ENCODE assay signal across 1 fruit fly cellular context in the genomic region with DNA sequence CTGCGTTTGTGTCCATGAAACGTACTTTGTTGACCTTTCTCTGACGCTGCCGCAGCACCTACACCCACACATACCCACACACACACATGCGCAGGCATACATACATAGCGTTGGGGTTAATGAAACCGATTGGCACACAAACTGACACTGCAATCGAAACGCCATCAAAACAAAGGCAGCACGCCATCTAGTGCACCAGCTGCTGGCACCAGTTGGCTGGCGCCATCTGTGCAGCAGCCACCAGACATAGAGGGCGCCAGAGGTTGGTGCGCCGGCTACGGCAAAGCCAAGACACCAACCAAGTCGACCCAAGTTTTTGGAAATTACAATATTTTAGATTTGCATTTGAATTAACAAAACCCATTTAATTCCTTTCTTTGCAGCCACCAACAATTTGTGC.
TF ChIP-seq lines count a peak whose summit lies in the region.

No protein-coding gene starts in this region.

TF ChIP-seq in whole organism, embryonic, 481 proteins besides CTCF, POLR2A, EP300 and RAD21 (continued from another document and continues in another):
- TF ChIP-seq CG15601 (tag; optimal IDR thresholded peaks at IDR 0.05; lab: Kevin White, UChicago), result peak; percentile 3
- TF ChIP-seq crol (GFP tag; IDR thresholded peaks at IDR 0.05; lab: Robert Waterston, UW), result peak; percentile 57
- peak; percentile 48; the same call in 1 of the 2 replicates for TF ChIP-seq CG17328 (GFP tag; IDR thresholded peaks at IDR 0.05; lab: Robert Waterston, UW)
- TF ChIP-seq ci (GFP tag; IDR thresholded peaks at IDR 0.05; lab: Robert Waterston, UW), result peak; percentile 79
- peak; percentile 58; the same call in 1 of the 2 replicates for TF ChIP-seq Rx (GFP tag; IDR thresholded peaks at IDR 0.05; lab: Robert Waterston, UW)
- peak; percentile 59 for TF ChIP-seq pho (GFP tag; optimal IDR thresholded peaks at IDR 0.05; lab: Kevin White, UChicago)
- TF ChIP-seq Ets65A (GFP tag; lab: Kevin White, UChicago), result peak; percentile 97
- TF ChIP-seq Fer1 (GFP tag; optimal IDR thresholded peaks at IDR 0.05; lab: Kevin White, UChicago), result peak; percentile 32
- TF ChIP-seq CG18764 (GFP tag; optimal IDR thresholded peaks at IDR 0.05; lab: Kevin White, UChicago), result peak; percentile 53
- TF ChIP-seq ase (GFP tag; IDR thresholded peaks at IDR 0.05; lab: Robert Waterston, UW), result peak; percentile 71; the same call in 2 of the 3 replicates
- TF ChIP-seq Hsf (GFP tag; optimal IDR thresholded peaks at IDR 0.05; lab: Kevin White, UChicago), result peak; percentile 78
- peak; percentile 89 for TF ChIP-seq pum (GFP tag; optimal IDR thresholded peaks at IDR 0.05; lab: Kevin White, UChicago)
- no peak for TF ChIP-seq Lim3 (GFP tag; IDR thresholded peaks at IDR 0.05; lab: Robert Waterston, UW)
- TF ChIP-seq tup (GFP tag; optimal IDR thresholded peaks at IDR 0.05; lab: Kevin White, UChicago), result no peak
- peak; percentile 15 for TF ChIP-seq CG12744 (GFP tag; optimal IDR thresholded peaks at IDR 0.05; lab: Kevin White, UChicago)
- no peak for TF ChIP-seq Abd-B (GFP tag; optimal IDR thresholded peaks at IDR 0.05; lab: Kevin White, UChicago)
- TF ChIP-seq CG6791 (GFP tag; IDR thresholded peaks at IDR 0.05; lab: Robert Waterston, UW; ENCODE audit: partially characterized antibody), result peak; percentile 54; the same call in 1 of the 3 replicates
- peak; percentile 77 for TF ChIP-seq CG34422 (GFP tag; IDR thresholded peaks at IDR 0.05; lab: Robert Waterston, UW)
- peak; percentile 67; the same call in 2 of the 3 replicates for TF ChIP-seq croc (GFP tag; conservative IDR thresholded peaks at IDR 0.05; lab: Robert Waterston, UW)
- TF ChIP-seq pan (optimal IDR thresholded peaks at IDR 0.05; lab: Kevin White, UChicago), result no peak
- TF ChIP-seq pan (GFP tag; optimal IDR thresholded peaks at IDR 0.05 in 1 of 2, IDR thresholded peaks at IDR 0.05 in 1 of 2), result peak in 1 of 2 experiments; percentile 57
- TF ChIP-seq CG6683 (GFP tag; optimal IDR thresholded peaks at IDR 0.05; lab: Kevin White, UChicago), result peak; percentile 19
- TF ChIP-seq Ets97D (GFP tag; optimal IDR thresholded peaks at IDR 0.05; lab: Kevin White, UChicago), result peak; percentile 52
- TF ChIP-seq CG16863 (GFP tag; optimal IDR thresholded peaks at IDR 0.05; lab: Kevin White, UChicago), result peak; percentile 52
- no peak for TF ChIP-seq Sin3A (optimal IDR thresholded peaks at IDR 0.05; lab: Kevin White, UChicago)
- TF ChIP-seq gt (GFP tag; IDR thresholded peaks at IDR 0.05; lab: Robert Waterston, UW), result peak; percentile 39; the same call in 1 of the 2 replicates
- no peak for TF ChIP-seq stc (GFP tag; IDR thresholded peaks at IDR 0.05; lab: Robert Waterston, UW)
- peak; percentile 22 for TF ChIP-seq CG6654 (GFP tag; optimal IDR thresholded peaks at IDR 0.05; lab: Kevin White, UChicago)
- TF ChIP-seq dpn (GFP tag; optimal IDR thresholded peaks at IDR 0.05; lab: Kevin White, UChicago), result peak; percentile 83 to 84
- TF ChIP-seq peb (GFP tag; IDR thresholded peaks at IDR 0.05; lab: Robert Waterston, UW), result 0 out of 2 replicates have a peak, but pooled peaks have one; percentile 23
- TF ChIP-seq al (GFP tag; IDR thresholded peaks at IDR 0.05; lab: Robert Waterston, UW), result 0 out of 2 replicates have a peak, but pooled peaks have one; percentile 20
- no peak for TF ChIP-seq lov (optimal IDR thresholded peaks at IDR 0.05; lab: Kevin White, UChicago)
- TF ChIP-seq lov (GFP tag; IDR thresholded peaks at IDR 0.05; lab: Robert Waterston, UW), result no peak
- peak; percentile 55; the same call in 1 of the 3 replicates for TF ChIP-seq CG17361 (GFP tag; IDR thresholded peaks at IDR 0.05; lab: Robert Waterston, UW)
- peak; percentile 6 for TF ChIP-seq CG13894 (tag; optimal IDR thresholded peaks at IDR 0.05; lab: Kevin White, UChicago)
- TF ChIP-seq Jarid2 (GFP tag; optimal IDR thresholded peaks at IDR 0.05; lab: Kevin White, UChicago), result peak; percentile 47
- TF ChIP-seq aop (GFP tag; IDR thresholded peaks at IDR 0.05; lab: Robert Waterston, UW), result no peak; the same call in 1 of the 2 replicates
- peak; percentile 79 for TF ChIP-seq CG32772 (GFP tag; IDR thresholded peaks at IDR 0.05; lab: Robert Waterston, UW)
- no peak for TF ChIP-seq seq (GFP tag; IDR thresholded peaks at IDR 0.05; lab: Robert Waterston, UW)
- no peak for TF ChIP-seq sc (optimal IDR thresholded peaks at IDR 0.05; lab: Kevin White, UChicago)
- no peak for TF ChIP-seq sc (GFP tag; optimal IDR thresholded peaks at IDR 0.05; lab: Kevin White, UChicago)
- TF ChIP-seq CG2120 (GFP tag; optimal IDR thresholded peaks at IDR 0.05; lab: Kevin White, UChicago), result peak; percentile 66
- TF ChIP-seq knrl (GFP tag; IDR thresholded peaks at IDR 0.05; lab: Robert Waterston, UW; ENCODE audit: partially characterized antibody), result peak; percentile 39; the same call in 1 of the 3 replicates
- no peak for TF ChIP-seq TFAM (GFP tag; optimal IDR thresholded peaks at IDR 0.05; lab: Kevin White, UChicago)
- 0 out of 3 replicates have a peak, but pooled peaks have one; percentile 39 for TF ChIP-seq gce (GFP tag; IDR thresholded peaks at IDR 0.05; lab: Robert Waterston, UW)
- TF ChIP-seq BtbVII (GFP tag; optimal IDR thresholded peaks at IDR 0.05; lab: Kevin White, UChicago), result no peak
- TF ChIP-seq CG31388 (GFP tag; optimal IDR thresholded peaks at IDR 0.05; lab: Kevin White, UChicago), result peak; percentile 43
- peak; percentile 68 for TF ChIP-seq HLH54F (GFP tag; optimal IDR thresholded peaks at IDR 0.05; lab: Kevin White, UChicago)
- TF ChIP-seq ftz-f1 (GFP tag; optimal IDR thresholded peaks at IDR 0.05; lab: Kevin White, UChicago), result peak; percentile 61
- TF ChIP-seq Sox102F (GFP tag; optimal IDR thresholded peaks at IDR 0.05; lab: Kevin White, UChicago), result peak; percentile 35
- peak; percentile 56 for TF ChIP-seq CG1792 (GFP tag; optimal IDR thresholded peaks at IDR 0.05; lab: Kevin White, UChicago)
- 0 out of 2 replicates have a peak, but pooled peaks have one; percentile 56 for TF ChIP-seq CG16779 (GFP tag; IDR thresholded peaks at IDR 0.05; lab: Robert Waterston, UW)
- TF ChIP-seq CG9609 (GFP tag; optimal IDR thresholded peaks at IDR 0.05; lab: Kevin White, UChicago), result peak; percentile 78
- peak; percentile 27 for TF ChIP-seq mirr (GFP tag; optimal IDR thresholded peaks at IDR 0.05; lab: Kevin White, UChicago)
- TF ChIP-seq pzg (GFP tag; optimal IDR thresholded peaks at IDR 0.05; lab: Kevin White, UChicago), result peak; percentile 37
- peak; percentile 34 for TF ChIP-seq CG9727 (GFP tag; optimal IDR thresholded peaks at IDR 0.05; lab: Kevin White, UChicago)
- peak; percentile 68 for TF ChIP-seq CG7987 (GFP tag; optimal IDR thresholded peaks at IDR 0.05; lab: Kevin White, UChicago)
- peak; percentile 63 for TF ChIP-seq sug (tag; optimal IDR thresholded peaks at IDR 0.05; lab: Kevin White, UChicago)
- TF ChIP-seq CG2712 (tag; optimal IDR thresholded peaks at IDR 0.05; lab: Kevin White, UChicago), result peak; percentile 60
- TF ChIP-seq CG10267 (tag; optimal IDR thresholded peaks at IDR 0.05; lab: Kevin White, UChicago), result peak; percentile 63
- TF ChIP-seq Hr39 (optimal IDR thresholded peaks at IDR 0.05; lab: Kevin White, UChicago), result no peak
- TF ChIP-seq CHES-1-like (GFP tag; optimal IDR thresholded peaks at IDR 0.05; lab: Kevin White, UChicago), result peak; percentile 50
- no peak for TF ChIP-seq CG11723 (GFP tag; optimal IDR thresholded peaks at IDR 0.05; lab: Kevin White, UChicago)
- TF ChIP-seq vfl (GFP tag; optimal IDR thresholded peaks at IDR 0.05; lab: Kevin White, UChicago), result no peak
- TF ChIP-seq Hey (tag; optimal IDR thresholded peaks at IDR 0.05; lab: Kevin White, UChicago), result no peak
- peak; percentile 22 for TF ChIP-seq kay (GFP tag; optimal IDR thresholded peaks at IDR 0.05; lab: Kevin White, UChicago)
- no peak for TF ChIP-seq Max (GFP tag; optimal IDR thresholded peaks at IDR 0.05; lab: Kevin White, UChicago)
- TF ChIP-seq so (GFP tag; IDR thresholded peaks at IDR 0.05; lab: Robert Waterston, UW), result 0 out of 3 replicates have a peak, but pooled peaks have one; percentile 21
- TF ChIP-seq grn (GFP tag; optimal IDR thresholded peaks at IDR 0.05; lab: Kevin White, UChicago), result no peak
- TF ChIP-seq kni (GFP tag; optimal IDR thresholded peaks at IDR 0.05; lab: Kevin White, UChicago), result no peak
- no peak for TF ChIP-seq org-1 (GFP tag; optimal IDR thresholded peaks at IDR 0.05; lab: Kevin White, UChicago)
- no peak for TF ChIP-seq MESR4 (GFP tag; optimal IDR thresholded peaks at IDR 0.05; lab: Kevin White, UChicago)
- no peak for TF ChIP-seq CG2889 (GFP tag; IDR thresholded peaks at IDR 0.05; lab: Robert Waterston, UW)
- peak; percentile 72 for TF ChIP-seq CG1603 (tag; optimal IDR thresholded peaks at IDR 0.05; lab: Kevin White, UChicago)
- peak; percentile 35 for TF ChIP-seq cato (GFP tag; optimal IDR thresholded peaks at IDR 0.05; lab: Kevin White, UChicago; ENCODE audit: borderline replicate concordance)
- TF ChIP-seq CG9437 (GFP tag; optimal IDR thresholded peaks at IDR 0.05; lab: Kevin White, UChicago), result no peak
- TF ChIP-seq sisA (GFP tag; IDR thresholded peaks at IDR 0.05; lab: Robert Waterston, UW), result peak; percentile 94
- TF ChIP-seq CG12071 (GFP tag; optimal IDR thresholded peaks at IDR 0.05; lab: Kevin White, UChicago), result no peak
- TF ChIP-seq Oaz (GFP tag; IDR thresholded peaks at IDR 0.05; lab: Robert Waterston, UW), result no peak
- TF ChIP-seq CG5953 (GFP tag; IDR thresholded peaks at IDR 0.05; lab: Robert Waterston, UW), result peak; percentile 38; the same call in 1 of the 2 replicates
- TF ChIP-seq slp2 (GFP tag; optimal IDR thresholded peaks at IDR 0.05; lab: Kevin White, UChicago), result peak; percentile 10
- TF ChIP-seq CG8388 (GFP tag; optimal IDR thresholded peaks at IDR 0.05; lab: Kevin White, UChicago), result no peak
- no peak for TF ChIP-seq HLH4C (GFP tag; IDR thresholded peaks at IDR 0.05; lab: Robert Waterston, UW; ENCODE audit: partially characterized antibody)
- TF ChIP-seq Sox100B (GFP tag; optimal IDR thresholded peaks at IDR 0.05; lab: Kevin White, UChicago), result no peak
- peak; percentile 60 for TF ChIP-seq CG30431 (GFP tag; optimal IDR thresholded peaks at IDR 0.05; lab: Kevin White, UChicago)
- no peak for TF ChIP-seq cwo (GFP tag; optimal IDR thresholded peaks at IDR 0.05; lab: Kevin White, UChicago)
- TF ChIP-seq stwl (tag; optimal IDR thresholded peaks at IDR 0.05; lab: Kevin White, UChicago), result peak; percentile 48
- TF ChIP-seq Xbp1 (GFP tag; optimal IDR thresholded peaks at IDR 0.05; lab: Kevin White, UChicago), result peak; percentile 85
- TF ChIP-seq cg (GFP tag; optimal IDR thresholded peaks at IDR 0.05; lab: Kevin White, UChicago), result peak; percentile 82
- peak; percentile 4 for TF ChIP-seq Dp (GFP tag; optimal IDR thresholded peaks at IDR 0.05; lab: Kevin White, UChicago)
- peak; percentile 90 for TF ChIP-seq sens (GFP tag; lab: Kevin White, UChicago)
- TF ChIP-seq CG12299 (tag; optimal IDR thresholded peaks at IDR 0.05; lab: Kevin White, UChicago), result no peak
- peak; percentile 42 for TF ChIP-seq gem (tag; optimal IDR thresholded peaks at IDR 0.05; lab: Kevin White, UChicago)
- TF ChIP-seq Side (GFP tag; optimal IDR thresholded peaks at IDR 0.05; lab: Kevin White, UChicago), result peak; percentile 73
- TF ChIP-seq Hr51 (GFP tag; optimal IDR thresholded peaks at IDR 0.05; lab: Kevin White, UChicago), result peak in 1 of 2 experiments; percentile 41
- TF ChIP-seq ATbp (GFP tag; optimal IDR thresholded peaks at IDR 0.05; lab: Kevin White, UChicago), result no peak
- TF ChIP-seq toy (GFP tag; IDR thresholded peaks at IDR 0.05; lab: Robert Waterston, UW), result no peak
- TF ChIP-seq CG4707 (GFP tag; optimal IDR thresholded peaks at IDR 0.05; lab: Kevin White, UChicago), result no peak
- TF ChIP-seq Asciz (GFP tag; optimal IDR thresholded peaks at IDR 0.05; lab: Kevin White, UChicago), result no peak
- TF ChIP-seq Dref (GFP tag; IDR thresholded peaks at IDR 0.05; lab: Robert Waterston, UW), result peak; percentile 51
- TF ChIP-seq CG16815 (GFP tag; optimal IDR thresholded peaks at IDR 0.05; lab: Kevin White, UChicago), result peak; percentile 62
- peak; percentile 78 for TF ChIP-seq dysf (GFP tag; IDR thresholded peaks at IDR 0.05; lab: Robert Waterston, UW)
- TF ChIP-seq C15 (GFP tag; IDR thresholded peaks at IDR 0.05; lab: Robert Waterston, UW), result no peak
- peak; percentile 67 for TF ChIP-seq shn (GFP tag; optimal IDR thresholded peaks at IDR 0.05; lab: Kevin White, UChicago)
- TF ChIP-seq nau (GFP tag; optimal IDR thresholded peaks at IDR 0.05; lab: Kevin White, UChicago), result no peak
- peak; percentile 48 for TF ChIP-seq tx (GFP tag; optimal IDR thresholded peaks at IDR 0.05; lab: Kevin White, UChicago)
- TF ChIP-seq CG2202 (tag; optimal IDR thresholded peaks at IDR 0.05; lab: Kevin White, UChicago), result no peak
- TF ChIP-seq CG10462 (GFP tag; optimal IDR thresholded peaks at IDR 0.05; lab: Kevin White, UChicago), result no peak
- peak; percentile 30; the same call in 1 of the 2 replicates for TF ChIP-seq sna (GFP tag; IDR thresholded peaks at IDR 0.05; lab: Robert Waterston, UW; ENCODE audit: partially characterized antibody)
- TF ChIP-seq lab (GFP tag; optimal IDR thresholded peaks at IDR 0.05; lab: Kevin White, UChicago), result peak; percentile 29
- TF ChIP-seq CG15696 (tag; optimal IDR thresholded peaks at IDR 0.05; lab: Kevin White, UChicago), result peak; percentile 83
- TF ChIP-seq CG1602 (GFP tag; optimal IDR thresholded peaks at IDR 0.05; lab: Kevin White, UChicago), result peak; percentile 50
- TF ChIP-seq CG5245 (GFP tag; optimal IDR thresholded peaks at IDR 0.05; lab: Kevin White, UChicago), result peak; percentile 68
- TF ChIP-seq CG18619 (GFP tag; optimal IDR thresholded peaks at IDR 0.05; lab: Kevin White, UChicago), result peak; percentile 31
- TF ChIP-seq CG3847 (GFP tag; IDR thresholded peaks at IDR 0.05; lab: Robert Waterston, UW), result peak; percentile 65
- TF ChIP-seq hth (optimal IDR thresholded peaks at IDR 0.05; lab: Kevin White, UChicago), result no peak
- TF ChIP-seq CG13775 (GFP tag; optimal IDR thresholded peaks at IDR 0.05; lab: Kevin White, UChicago), result peak; percentile 6
- TF ChIP-seq nerfin-1 (tag; optimal IDR thresholded peaks at IDR 0.05; lab: Kevin White, UChicago), result peak; percentile 38
- TF ChIP-seq nmo (GFP tag; optimal IDR thresholded peaks at IDR 0.05; lab: Kevin White, UChicago), result peak; percentile 57
- TF ChIP-seq CG6689 (GFP tag; IDR thresholded peaks at IDR 0.05; lab: Robert Waterston, UW), result peak; percentile 50; the same call in 1 of the 2 replicates
- peak; percentile 76 for TF ChIP-seq CG30403 (GFP tag; optimal IDR thresholded peaks at IDR 0.05; lab: Kevin White, UChicago)
- no peak for TF ChIP-seq CkIIα-i1 (GFP tag; IDR thresholded peaks at IDR 0.05; lab: Robert Waterston, UW)
- TF ChIP-seq Mrtf (GFP tag; IDR thresholded peaks at IDR 0.05; lab: Robert Waterston, UW), result peak; percentile 87
- peak; percentile 43 for TF ChIP-seq ash1 (GFP tag; optimal IDR thresholded peaks at IDR 0.05; lab: Kevin White, UChicago)
- no peak for TF ChIP-seq odd (GFP tag; optimal IDR thresholded peaks at IDR 0.05; lab: Kevin White, UChicago)
